Fruit fly (Drosophila melanogaster) whole organism, embryonic: ENCODE data around the gene msb1l.
A peak's percentile ranks its signal among the peaks of the same experiment; 100 is the strongest.

Experiments
- Adf1 ChIP-seq: fragments of 200-800 bp; sonication (Bioruptor generic); IDR thresholded peaks from 2 replicates; pipeline ENCODE4 v1.3.6; 2022; ENCODE audit warnings: missing biosample characterization, missing genetic modification characterization
- BtbVII ChIP-seq: fragments of 200-800 bp; sonication (Bioruptor generic); optimal IDR thresholded peaks from 3 replicates; lab custom pipeline; 2017; ENCODE audit warnings: missing biosample characterization, mild to moderate bottlenecking, missing genetic modification characterization
- Bteb2 ChIP-seq: fragments of 200-800 bp; sonication (Bioruptor generic); optimal IDR thresholded peaks from 2 replicates; lab custom pipeline; 2016; ENCODE audit warnings: missing biosample characterization, missing genetic modification characterization
- CG10366 ChIP-seq: fragments of 200-800 bp; sonication (Bioruptor generic); IDR thresholded peaks from 2 replicates; pipeline ENCODE4 v1.3.6; 2022; ENCODE audit warnings: missing biosample characterization, missing genetic modification characterization
- CG10431 ChIP-seq: fragments of 200-800 bp; sonication (Bioruptor generic); optimal IDR thresholded peaks from 3 replicates; lab custom pipeline; 2018; ENCODE audit warnings: missing biosample characterization, mild to moderate bottlenecking, missing genetic modification characterization
- CG11723 ChIP-seq: fragments of 200-800 bp; sonication (Bioruptor generic); optimal IDR thresholded peaks from 2 replicates; lab custom pipeline; 2017; ENCODE audit warnings: missing biosample characterization, mild to moderate bottlenecking, missing genetic modification characterization
- CG12071 ChIP-seq: fragments of 200-800 bp; sonication (Bioruptor generic); optimal IDR thresholded peaks from 3 replicates; lab custom pipeline; 2018; ENCODE audit warnings: missing biosample characterization, mild to moderate bottlenecking, missing genetic modification characterization
- CG14441 ChIP-seq: fragments of 200-800 bp; sonication (Bioruptor generic); IDR thresholded peaks from 2 replicates; pipeline ENCODE4 v1.3.6; 2022; ENCODE audit warnings: missing biosample characterization, missing genetic modification characterization
- CG14860 ChIP-seq: fragments of 200-800 bp; sonication (Bioruptor generic); IDR thresholded peaks from 3 replicates; pipeline ENCODE4 v1.3.6; 2022; ENCODE audit warnings: missing biosample characterization, missing genetic modification characterization; ENCODE audit not compliant: partially characterized antibody
- CG1529 ChIP-seq: fragments of 200-800 bp; sonication (Bioruptor generic); optimal IDR thresholded peaks from 3 replicates; lab custom pipeline; 2018; ENCODE audit warnings: missing biosample characterization, missing genetic modification characterization
- CG17385 ChIP-seq: fragments of 200-800 bp; sonication (Bioruptor generic); optimal IDR thresholded peaks from 3 replicates; lab custom pipeline; 2018; ENCODE audit warnings: missing biosample characterization, mild to moderate bottlenecking, missing genetic modification characterization
- CG17568 ChIP-seq: fragments of 200-800 bp; sonication (Bioruptor generic); optimal IDR thresholded peaks from 2 replicates; lab custom pipeline; 2018; ENCODE audit warnings: missing biosample characterization, mild to moderate bottlenecking, missing genetic modification characterization, moderate library complexity
- CG18764 ChIP-seq: fragments of 200-800 bp; sonication (Bioruptor generic); optimal IDR thresholded peaks from 3 replicates; lab custom pipeline; 2016; ENCODE audit warnings: missing biosample characterization, missing genetic modification characterization
- CG2202 ChIP-seq: fragments of 200-800 bp; sonication (Bioruptor generic); optimal IDR thresholded peaks from 2 replicates; lab custom pipeline; 2018; ENCODE audit warnings: missing biosample characterization, mild to moderate bottlenecking, missing genetic modification characterization
- CG30431 ChIP-seq: fragments of 200-800 bp; sonication (Bioruptor generic); optimal IDR thresholded peaks from 2 replicates; lab custom pipeline; 2017; ENCODE audit warnings: missing biosample characterization, missing genetic modification characterization
- CG31388 ChIP-seq: fragments of 200-800 bp; sonication (Bioruptor generic); optimal IDR thresholded peaks from 2 replicates; lab custom pipeline; 2016; ENCODE audit warnings: missing biosample characterization, missing genetic modification characterization
- CG33213 ChIP-seq: fragments of 200-800 bp; sonication (Bioruptor generic); optimal IDR thresholded peaks from 3 replicates; lab custom pipeline; 2016; ENCODE audit warnings: missing biosample characterization, missing genetic modification characterization
- CG4404 ChIP-seq: fragments of 200-800 bp; sonication (Bioruptor generic); IDR thresholded peaks from 2 replicates; pipeline ENCODE4 v1.3.6; 2022; ENCODE audit warnings: missing biosample characterization, missing genetic modification characterization
- CG7839 ChIP-seq: fragments of 200-800 bp; sonication (Bioruptor generic); optimal IDR thresholded peaks from 3 replicates; lab custom pipeline; 2018; ENCODE audit warnings: missing biosample characterization, mild to moderate bottlenecking, missing genetic modification characterization, moderate library complexity
- CG9437 ChIP-seq: fragments of 200-800 bp; sonication (Bioruptor generic); optimal IDR thresholded peaks from 2 replicates; lab custom pipeline; 2018; ENCODE audit warnings: missing biosample characterization, mild to moderate bottlenecking, missing genetic modification characterization
- D ChIP-seq, 2 experiments: fragments of 200-800 bp in 1 of 2; fragments of >200 bp in 1 of 2; sonication (Bioruptor generic) in 1 of 2; optimal IDR thresholded peaks; 2 replicates in 1 of 2; 3 replicates in 1 of 2; lab custom pipeline; 2017; ENCODE audit warnings: mild to moderate bottlenecking in 1 of 2, missing biosample characterization in 1 of 2, missing genetic modification characterization in 1 of 2, missing genetic modification reagents in 1 of 2
- Dfd ChIP-seq, 2 experiments: fragments of >200 bp; optimal IDR thresholded peaks; 2 replicates each; lab custom pipeline; 2017; ENCODE audit warnings: missing biosample characterization in 2 of 2, missing genetic modification characterization in 2 of 2
- Dll ChIP-seq: fragments of 200-800 bp; sonication (Bioruptor generic); IDR thresholded peaks from 4 replicates; pipeline ENCODE4 v1.3.6; 2022; ENCODE audit warnings: missing biosample characterization, missing genetic modification characterization; ENCODE audit not compliant: partially characterized antibody
- GATAe ChIP-seq: fragments of 200-800 bp; sonication (Bioruptor generic); conservative IDR thresholded peaks from 2 replicates; pipeline ENCODE4 v1.3.6; 2022; ENCODE audit warnings: missing biosample characterization, missing genetic modification characterization
- Gsc ChIP-seq: fragments of 200-800 bp; sonication (Bioruptor generic); IDR thresholded peaks from 2 replicates; pipeline ENCODE4 v1.3.6; 2022; ENCODE audit warnings: missing biosample characterization, missing genetic modification characterization
- Gug ChIP-seq: fragments of 200-800 bp; sonication (Bioruptor generic); IDR thresholded peaks from 4 replicates; pipeline ENCODE4 v1.3.6; 2022; ENCODE audit warnings: missing biosample characterization, missing genetic modification characterization
- Rx ChIP-seq: fragments of 200-800 bp; sonication (Bioruptor generic); IDR thresholded peaks from 2 replicates; pipeline ENCODE4 v1.3.6; 2022; ENCODE audit warnings: missing biosample characterization, missing genetic modification characterization
- Scr ChIP-seq: fragments of 200-800 bp; sonication (Bioruptor generic); IDR thresholded peaks from 2 replicates; pipeline ENCODE4 v1.3.6; 2022; ENCODE audit warnings: missing biosample characterization, missing genetic modification characterization; ENCODE audit not compliant: partially characterized antibody
- Taf1 ChIP-seq: fragments of 200-800 bp; sonication (Bioruptor generic); IDR thresholded peaks from 2 replicates; pipeline ENCODE4 v1.3.6; 2022; ENCODE audit warnings: missing biosample characterization, missing genetic modification characterization
- ash1 ChIP-seq: fragments of 200-800 bp; sonication (Bioruptor generic); optimal IDR thresholded peaks from 2 replicates; lab custom pipeline; 2018; ENCODE audit warnings: missing biosample characterization, mild to moderate bottlenecking, missing genetic modification characterization
- cg ChIP-seq: fragments of 200-800 bp; sonication (Bioruptor generic); optimal IDR thresholded peaks from 3 replicates; lab custom pipeline; 2019; ENCODE audit warnings: missing biosample characterization, mild to moderate bottlenecking, missing genetic modification characterization, moderate library complexity
- corto ChIP-seq: fragments of 200-800 bp; sonication (Bioruptor generic); optimal IDR thresholded peaks from 2 replicates; lab custom pipeline; 2016; ENCODE audit warnings: missing biosample characterization, mild to moderate bottlenecking, missing genetic modification characterization, moderate library complexity
- da ChIP-seq: fragments of 200-800 bp; sonication (Bioruptor generic); optimal IDR thresholded peaks from 2 replicates; lab custom pipeline; 2016; ENCODE audit warnings: missing biosample characterization, missing genetic modification characterization
- eyg ChIP-seq: fragments of 200-800 bp; sonication (Bioruptor generic); optimal IDR thresholded peaks from 3 replicates; lab custom pipeline; 2016; ENCODE audit warnings: missing biosample characterization, missing genetic modification characterization
- insv ChIP-seq, 2 experiments: fragments of 200-800 bp; sonication (Bioruptor generic); optimal IDR thresholded peaks; 3 replicates each; lab custom pipeline; 2016 to 2018; ENCODE audit warnings: missing biosample characterization in 2 of 2, missing genetic modification characterization in 2 of 2
- jigr1 ChIP-seq: fragments of 200-800 bp; sonication (Bioruptor generic); IDR thresholded peaks from 3 replicates; pipeline ENCODE4 v1.3.6; 2022; ENCODE audit warnings: missing biosample characterization, missing genetic modification characterization
- lbe ChIP-seq: fragments of 200-800 bp; sonication (Bioruptor generic); optimal IDR thresholded peaks from 2 replicates; lab custom pipeline; 2016; ENCODE audit warnings: missing biosample characterization, mild to moderate bottlenecking, missing genetic modification characterization
- maf-S ChIP-seq: fragments of 200-800 bp; sonication (Bioruptor generic); optimal IDR thresholded peaks from 2 replicates; lab custom pipeline; 2016; ENCODE audit warnings: missing biosample characterization, missing genetic modification characterization
- mam ChIP-seq: fragments of 200-800 bp; sonication (Bioruptor generic); optimal IDR thresholded peaks from 3 replicates; lab custom pipeline; 2016; ENCODE audit warnings: missing biosample characterization, missing genetic modification characterization
- nmo ChIP-seq: fragments of 200-800 bp; sonication (Bioruptor generic); optimal IDR thresholded peaks from 2 replicates; lab custom pipeline; 2018; ENCODE audit warnings: missing biosample characterization, mild to moderate bottlenecking, missing genetic modification characterization, moderate library complexity
- otp ChIP-seq: fragments of 200-800 bp; sonication (Bioruptor generic); IDR thresholded peaks from 3 replicates; pipeline ENCODE4, ENCODE4 v1.3.6; 2022; ENCODE audit warnings: missing biosample characterization, missing genetic modification characterization
- repo ChIP-seq: fragments of 200-800 bp; sonication (Bioruptor generic); optimal IDR thresholded peaks from 2 replicates; lab custom pipeline; 2016; ENCODE audit warnings: missing biosample characterization, missing genetic modification characterization
- scrt ChIP-seq: fragments of 200-800 bp; sonication (Bioruptor generic); optimal IDR thresholded peaks from 2 replicates; lab custom pipeline; 2018; ENCODE audit warnings: missing biosample characterization, mild to moderate bottlenecking, missing genetic modification characterization, moderate library complexity
- seq ChIP-seq: fragments of 200-800 bp; sonication (Bioruptor generic); IDR thresholded peaks from 2 replicates; pipeline ENCODE4 v1.3.6; 2022; ENCODE audit warnings: missing biosample characterization, missing genetic modification characterization
- toy ChIP-seq: fragments of 200-800 bp; sonication (Bioruptor generic); IDR thresholded peaks from 2 replicates; pipeline ENCODE4 v1.3.6; 2022; ENCODE audit warnings: missing biosample characterization, missing genetic modification characterization
- twi ChIP-seq: fragments of 200-800 bp; optimal IDR thresholded peaks from 2 replicates; lab custom pipeline; 2019; ENCODE audit warnings: missing biosample characterization, mild to moderate bottlenecking, missing genetic modification characterization, moderate library complexity
- unc-4 ChIP-seq: fragments of 200-800 bp; sonication (Bioruptor generic); IDR thresholded peaks from 2 replicates; pipeline ENCODE4 v1.3.6; 2022; ENCODE audit warnings: missing biosample characterization, missing genetic modification characterization; ENCODE audit not compliant: partially characterized antibody
- wor ChIP-seq: fragments of 200-800 bp; sonication (Bioruptor generic); IDR thresholded peaks from 2 replicates; pipeline ENCODE4 v1.3.6; 2022; ENCODE audit warnings: missing biosample characterization, missing genetic modification characterization
- z ChIP-seq: fragments of 200-800 bp; sonication (Bioruptor generic); IDR thresholded peaks from 3 replicates; pipeline ENCODE4 v1.3.6; 2022; ENCODE audit warnings: missing biosample characterization, missing genetic modification characterization
- zfh1 ChIP-seq: fragments of 200-800 bp; sonication (Bioruptor generic); IDR thresholded peaks from 3 replicates; pipeline ENCODE4 v1.3.6; 2022; ENCODE audit warnings: missing biosample characterization, missing genetic modification characterization

The msb1l gene

DNA sequence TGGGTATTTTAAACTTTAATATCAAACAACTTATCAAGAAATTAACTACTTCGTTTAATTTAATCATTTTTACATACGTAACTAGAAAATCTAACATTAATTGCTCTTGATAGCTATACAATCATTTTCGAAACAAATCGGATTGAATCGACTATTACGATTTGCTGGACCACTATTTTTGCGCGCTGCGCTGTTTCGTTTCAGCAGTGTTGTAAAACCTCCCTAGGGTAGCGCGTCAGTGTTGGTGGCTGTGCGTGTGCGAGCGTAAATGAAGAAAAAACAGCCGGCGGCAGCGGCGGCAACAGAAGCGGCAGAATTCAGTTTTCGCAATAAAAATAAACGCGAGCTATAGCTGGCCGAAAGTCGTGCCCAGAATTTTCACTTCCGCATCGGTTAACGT is 44.3 kb upstream of the msb1l start, which contains the start of gene CG33116 (continued):
- TF ChIP-seq CG12071 (GFP tag; lab: Kevin White, UChicago) (peak; percentile 79), mam (peak; percentile 87), CG9437 (GFP tag; lab: Kevin White, UChicago) (peak; percentile 66), repo (GFP tag; lab: Kevin White, UChicago) (peak; percentile 82), cg (GFP tag; lab: Kevin White, UChicago) (peak; percentile 76), Bteb2 (GFP tag; lab: Kevin White, UChicago) (peak; percentile 79), CG17385 (GFP tag; lab: Kevin White, UChicago) (peak; percentile 78), wor (GFP tag; lab: Robert Waterston, UW) (no peak), CG33213 (peak; percentile 83), Dll (GFP tag; lab: Robert Waterston, UW) (0 out of 4 replicates have a peak, but pooled peaks have one; percentile 35), zfh1 (GFP tag; lab: Robert Waterston, UW) (peak; percentile 85), da (GFP tag; lab: Kevin White, UChicago) (peak; percentile 70), CG7839 (tag; lab: Kevin White, UChicago) (peak; percentile 79), eyg (peak; percentile 47), twi (tag; lab: Kevin White, UChicago) (peak; percentile 64), CG31388 (GFP tag; lab: Kevin White, UChicago) (no peak), CG4404 (GFP tag; lab: Robert Waterston, UW) (peak; percentile 66), CG1529 (GFP tag; lab: Kevin White, UChicago) (peak; percentile 76), nmo (GFP tag; lab: Kevin White, UChicago) (peak; percentile 83), BtbVII (GFP tag; lab: Kevin White, UChicago) (peak; percentile 68), Adf1 (peak; percentile 91), Gsc (no peak), jigr1 (GFP tag; lab: Robert Waterston, UW) (no peak), CG18764 (GFP tag; lab: Kevin White, UChicago) (peak; percentile 38), Dfd (GFP tag; optimal IDR thresholded peaks at IDR 0.05; lab: Kevin White, UChicago) (no peak), Rx (GFP tag; lab: Robert Waterston, UW) (peak; percentile 65), Scr (GFP tag; lab: Robert Waterston, UW) (peak; percentile 27; the same call in 1 of the 2 replicates), CG30431 (GFP tag; lab: Kevin White, UChicago) (peak; percentile 70), Gug (GFP tag; lab: Robert Waterston, UW) (peak; percentile 72), GATAe (GFP tag; lab: Robert Waterston, UW) (no peak), z (GFP tag; lab: Robert Waterston, UW) (no peak), CG10366 (GFP tag; lab: Robert Waterston, UW) (peak; percentile 70), D (optimal IDR thresholded peaks at IDR 0.05; lab: Kevin White, UChicago) (no peak), D (GFP tag; optimal IDR thresholded peaks at IDR 0.05; lab: Kevin White, UChicago) (peak; percentile 63), otp (GFP tag; lab: Robert Waterston, UW) (peak; percentile 43; the same call in 2 of the 3 replicates), CG2202 (tag; lab: Kevin White, UChicago) (peak; percentile 63), scrt (GFP tag; lab: Kevin White, UChicago) (peak; percentile 72), CG17568 (GFP tag; lab: Kevin White, UChicago) (peak; percentile 72), lbe (GFP tag; lab: Kevin White, UChicago) (peak; percentile 86), ash1 (peak; percentile 32), Taf1 (GFP tag; lab: Robert Waterston, UW) (peak; percentile 23; the same call in 1 of the 2 replicates), CG14441 (GFP tag; lab: Robert Waterston, UW) (peak; percentile 71), CG14860 (GFP tag; lab: Robert Waterston, UW) (no peak), CG11723 (GFP tag; lab: Kevin White, UChicago) (peak; percentile 77), maf-S (GFP tag; lab: Kevin White, UChicago) (peak; percentile 82), CG10431 (peak; percentile 45), unc-4 (GFP tag; lab: Robert Waterston, UW) (no peak), toy (peak; percentile 24; the same call in 1 of the 2 replicates), insv (GFP tag; optimal IDR thresholded peaks at IDR 0.05; lab: Kevin White, UChicago) (peak in 1 of 2 experiments; percentile 25), corto (peak; percentile 20), seq (GFP tag; lab: Robert Waterston, UW) (peak; percentile 78)
